Fruit fly (Drosophila melanogaster) whole organism, embryonic: ENCODE results near the gene CG9733.

ENCODE experiments used
- Ada2b ChIP-seq: fragments of 200-800 bp; sonication (Bioruptor generic); IDR thresholded peaks from 2 replicates; pipeline ENCODE4 v1.3.6; 2022; ENCODE audit warnings: missing biosample characterization, missing genetic modification characterization
- Blimp-1 ChIP-seq: fragments of 200-800 bp; sonication (Bioruptor generic); optimal IDR thresholded peaks from 3 replicates; lab custom pipeline; 2018; ENCODE audit warnings: missing biosample characterization, missing genetic modification characterization, mild to moderate bottlenecking, moderate library complexity, missing genetic modification reagents
- C15 ChIP-seq: fragments of 200-800 bp; sonication (Bioruptor generic); IDR thresholded peaks from 3 replicates; pipeline ENCODE4 v1.3.6; 2022; ENCODE audit warnings: missing biosample characterization, missing genetic modification characterization
- CG10321 ChIP-seq: fragments of 200-800 bp; sonication (Bioruptor generic); IDR thresholded peaks from 2 replicates; pipeline ENCODE4 v1.3.6; 2022; ENCODE audit warnings: missing biosample characterization, missing genetic modification characterization
- CG10565 ChIP-seq: fragments of 200-800 bp; sonication (Bioruptor generic); optimal IDR thresholded peaks from 3 replicates; lab custom pipeline; 2016; ENCODE audit warnings: missing biosample characterization, mild to moderate bottlenecking, missing genetic modification characterization
- CG13296 ChIP-seq: fragments of 200-800 bp; sonication (Bioruptor generic); optimal IDR thresholded peaks from 3 replicates; lab custom pipeline; 2018; ENCODE audit warnings: missing biosample characterization, mild to moderate bottlenecking, missing genetic modification characterization
- CG13894 ChIP-seq: fragments of 200-800 bp; sonication (Bioruptor generic); optimal IDR thresholded peaks from 3 replicates; lab custom pipeline; 2018; ENCODE audit warnings: missing biosample characterization, mild to moderate bottlenecking, missing genetic modification characterization, moderate library complexity
- CG14965 ChIP-seq: fragments of 200-800 bp; sonication (Bioruptor generic); optimal IDR thresholded peaks from 2 replicates; lab custom pipeline; 2016; ENCODE audit warnings: missing biosample characterization, missing genetic modification characterization, borderline replicate concordance
- CG16779 ChIP-seq: fragments of 200-800 bp; sonication (Bioruptor generic); IDR thresholded peaks from 2 replicates; pipeline ENCODE4 v1.3.6; 2022; ENCODE audit warnings: missing biosample characterization, missing genetic modification characterization
- CG16863 ChIP-seq: fragments of 200-800 bp; sonication (Bioruptor generic); optimal IDR thresholded peaks from 3 replicates; lab custom pipeline; 2016; ENCODE audit warnings: missing biosample characterization, missing genetic modification characterization
- CG17361 ChIP-seq: fragments of 200-800 bp; sonication (Bioruptor generic); IDR thresholded peaks from 3 replicates; pipeline ENCODE4 v1.3.6; 2022; ENCODE audit warnings: missing biosample characterization, missing genetic modification characterization
- CG1792 ChIP-seq: fragments of 200-800 bp; sonication (Bioruptor generic); optimal IDR thresholded peaks from 2 replicates; lab custom pipeline; 2016; ENCODE audit warnings: missing biosample characterization, missing genetic modification characterization
- CG18619 ChIP-seq: fragments of 200-800 bp; sonication (Bioruptor generic); optimal IDR thresholded peaks from 3 replicates; lab custom pipeline; 2017; ENCODE audit warnings: missing biosample characterization, mild to moderate bottlenecking, missing genetic modification characterization
- CG2678 ChIP-seq: fragments of 200-800 bp; sonication (Bioruptor generic); optimal IDR thresholded peaks from 3 replicates; lab custom pipeline; 2019; ENCODE audit warnings: missing biosample characterization, mild to moderate bottlenecking, missing genetic modification characterization, moderate library complexity
- CG6683 ChIP-seq: fragments of 200-800 bp; sonication (Bioruptor generic); optimal IDR thresholded peaks from 2 replicates; lab custom pipeline; 2017; ENCODE audit warnings: missing biosample characterization, mild to moderate bottlenecking, missing genetic modification characterization, missing genetic modification reagents
- CG7556 ChIP-seq: fragments of 200-800 bp; sonication (Bioruptor generic); optimal IDR thresholded peaks from 2 replicates; lab custom pipeline; 2017; ENCODE audit warnings: missing biosample characterization, mild to moderate bottlenecking, missing genetic modification characterization
- CG7987 ChIP-seq: fragments of 200-800 bp; sonication (Bioruptor generic); optimal IDR thresholded peaks from 2 replicates; lab custom pipeline; 2018; ENCODE audit warnings: missing biosample characterization, mild to moderate bottlenecking, missing genetic modification characterization, moderate library complexity
- CG8281 ChIP-seq: fragments of 200-800 bp; sonication (Bioruptor generic); optimal IDR thresholded peaks from 2 replicates; lab custom pipeline; 2018; ENCODE audit warnings: missing biosample characterization, mild to moderate bottlenecking, missing genetic modification characterization, moderate library complexity
- Doc2 ChIP-seq: fragments of 200-800 bp; sonication (Bioruptor generic); IDR thresholded peaks from 2 replicates; pipeline ENCODE4 v1.3.6; 2022; ENCODE audit warnings: missing biosample characterization, missing genetic modification characterization
- ERR ChIP-seq: fragments of 200-800 bp; sonication (Bioruptor generic); optimal IDR thresholded peaks from 2 replicates; lab custom pipeline; 2016; ENCODE audit warnings: missing biosample characterization, missing genetic modification characterization
- H2.0 ChIP-seq: fragments of 200-800 bp; sonication (Bioruptor generic); IDR thresholded peaks from 2 replicates; pipeline ENCODE4 v1.3.6; 2022; ENCODE audit warnings: missing biosample characterization, missing genetic modification characterization
- Lhr ChIP-seq: fragments of 200-800 bp; sonication (Bioruptor generic); optimal IDR thresholded peaks from 3 replicates; lab custom pipeline; 2017; ENCODE audit warnings: mild to moderate bottlenecking, missing biosample characterization, missing genetic modification reagents, missing genetic modification characterization
- Lim3 ChIP-seq: fragments of 200-800 bp; sonication (Bioruptor generic); IDR thresholded peaks from 2 replicates; pipeline ENCODE4 v1.3.6; 2022; ENCODE audit warnings: missing biosample characterization, missing genetic modification characterization
- NFAT ChIP-seq: fragments of 200-800 bp; sonication (Bioruptor generic); IDR thresholded peaks from 2 replicates; pipeline ENCODE4 v1.3.6; 2022; ENCODE audit warnings: missing biosample characterization, missing genetic modification characterization
- PHDP ChIP-seq: fragments of 200-800 bp; sonication (Bioruptor generic); optimal IDR thresholded peaks from 3 replicates; lab custom pipeline; 2018; ENCODE audit warnings: missing biosample characterization, mild to moderate bottlenecking, missing genetic modification characterization, moderate library complexity
- Scr ChIP-seq: fragments of 200-800 bp; sonication (Bioruptor generic); IDR thresholded peaks from 2 replicates; pipeline ENCODE4 v1.3.6; 2022; ENCODE audit warnings: missing biosample characterization, missing genetic modification characterization; ENCODE audit not compliant: partially characterized antibody
- Stat92E ChIP-seq, 3 experiments: fragments of >200 bp in 2 of 3; fragments of 200-800 bp in 1 of 3; sonication (Bioruptor generic) in 1 of 3; optimal IDR thresholded peaks; 2 replicates each; lab custom pipeline; 2017 to 2019; ENCODE audit warnings: missing biosample characterization in 3 of 3, missing genetic modification characterization in 3 of 3, mild to moderate bottlenecking in 1 of 3, moderate library complexity in 1 of 3
- ash1 ChIP-seq: fragments of 200-800 bp; sonication (Bioruptor generic); optimal IDR thresholded peaks from 2 replicates; lab custom pipeline; 2018; ENCODE audit warnings: missing biosample characterization, mild to moderate bottlenecking, missing genetic modification characterization
- ato ChIP-seq: fragments of 200-800 bp; sonication (Bioruptor generic); IDR thresholded peaks from 2 replicates; pipeline ENCODE4 v1.3.6; 2022; ENCODE audit warnings: missing biosample characterization, missing genetic modification characterization; ENCODE audit not compliant: partially characterized antibody
- bab2 ChIP-seq: fragments of 200-800 bp; sonication (Bioruptor generic); optimal IDR thresholded peaks from 2 replicates; lab custom pipeline; 2016; ENCODE audit warnings: missing biosample characterization, missing genetic modification characterization
- br ChIP-seq: fragments of >200 bp; optimal IDR thresholded peaks from 2 replicates; lab custom pipeline; 2017
- corto ChIP-seq: fragments of 200-800 bp; sonication (Bioruptor generic); optimal IDR thresholded peaks from 2 replicates; lab custom pipeline; 2016; ENCODE audit warnings: missing biosample characterization, mild to moderate bottlenecking, missing genetic modification characterization, moderate library complexity
- cwo ChIP-seq: fragments of 200-800 bp; sonication (Bioruptor generic); optimal IDR thresholded peaks from 3 replicates; lab custom pipeline; 2017; ENCODE audit warnings: missing biosample characterization, missing genetic modification characterization, mild to moderate bottlenecking, moderate library complexity, missing genetic modification reagents
- emc ChIP-seq: fragments of 200-800 bp; sonication (Bioruptor generic); optimal IDR thresholded peaks from 2 replicates; lab custom pipeline; 2016; ENCODE audit warnings: missing biosample characterization, missing genetic modification characterization
- exex ChIP-seq: fragments of 200-800 bp; sonication (Bioruptor generic); optimal IDR thresholded peaks from 4 replicates; lab custom pipeline; 2018; ENCODE audit warnings: missing biosample characterization, mild to moderate bottlenecking, missing genetic modification characterization, moderate library complexity
- h ChIP-seq: fragments of >200 bp; optimal IDR thresholded peaks from 2 replicates; lab custom pipeline; 2017
- org-1 ChIP-seq: fragments of 200-800 bp; sonication (Bioruptor generic); optimal IDR thresholded peaks from 2 replicates; lab custom pipeline; 2017; ENCODE audit warnings: missing biosample characterization, missing genetic modification characterization
- ro ChIP-seq: fragments of 200-800 bp; sonication (Bioruptor generic); IDR thresholded peaks from 2 replicates; pipeline ENCODE4 v1.3.6; 2022; ENCODE audit warnings: missing biosample characterization, missing genetic modification characterization
- run ChIP-seq: fragments of 200-800 bp; sonication (Bioruptor generic); optimal IDR thresholded peaks from 3 replicates; lab custom pipeline; 2018; ENCODE audit warnings: missing biosample characterization, mild to moderate bottlenecking, missing genetic modification characterization
- sc ChIP-seq, 3 experiments: fragments of >200 bp in 2 of 3; fragments of 200-800 bp in 1 of 3; sonication (Bioruptor generic) in 1 of 3; optimal IDR thresholded peaks; 2 replicates in 2 of 3; 3 replicates in 1 of 3; lab custom pipeline; 2017; ENCODE audit warnings: mild to moderate bottlenecking in 1 of 3, missing biosample characterization in 1 of 3, missing genetic modification characterization in 1 of 3, missing genetic modification reagents in 1 of 3
- schlank ChIP-seq: fragments of 200-800 bp; sonication (Bioruptor generic); optimal IDR thresholded peaks from 2 replicates; lab custom pipeline; 2018; ENCODE audit warnings: missing biosample characterization, mild to moderate bottlenecking, missing genetic modification characterization
- sna ChIP-seq: fragments of 200-800 bp; sonication (Bioruptor generic); IDR thresholded peaks from 2 replicates; pipeline ENCODE4 v1.3.6; 2022; ENCODE audit warnings: missing biosample characterization, missing genetic modification characterization; ENCODE audit not compliant: partially characterized antibody
- twi ChIP-seq: fragments of 200-800 bp; optimal IDR thresholded peaks from 2 replicates; lab custom pipeline; 2019; ENCODE audit warnings: missing biosample characterization, mild to moderate bottlenecking, missing genetic modification characterization, moderate library complexity
- unc-4 ChIP-seq: fragments of 200-800 bp; sonication (Bioruptor generic); IDR thresholded peaks from 2 replicates; pipeline ENCODE4 v1.3.6; 2022; ENCODE audit warnings: missing biosample characterization, missing genetic modification characterization; ENCODE audit not compliant: partially characterized antibody
- unpg ChIP-seq: fragments of 200-800 bp; sonication (Bioruptor generic); optimal IDR thresholded peaks from 3 replicates; lab custom pipeline; 2018; ENCODE audit warnings: missing biosample characterization, mild to moderate bottlenecking, missing genetic modification characterization, moderate library complexity
- yki ChIP-seq: fragments of >200 bp; optimal IDR thresholded peaks from 3 replicates; lab custom pipeline; 2018
- zen2 ChIP-seq: fragments of 200-800 bp; sonication (Bioruptor generic); IDR thresholded peaks from 3 replicates; pipeline ENCODE4 v1.3.6; 2022; ENCODE audit warnings: missing biosample characterization, missing genetic modification characterization; ENCODE audit not compliant: partially characterized antibody

CG9733 gene

DNA sequence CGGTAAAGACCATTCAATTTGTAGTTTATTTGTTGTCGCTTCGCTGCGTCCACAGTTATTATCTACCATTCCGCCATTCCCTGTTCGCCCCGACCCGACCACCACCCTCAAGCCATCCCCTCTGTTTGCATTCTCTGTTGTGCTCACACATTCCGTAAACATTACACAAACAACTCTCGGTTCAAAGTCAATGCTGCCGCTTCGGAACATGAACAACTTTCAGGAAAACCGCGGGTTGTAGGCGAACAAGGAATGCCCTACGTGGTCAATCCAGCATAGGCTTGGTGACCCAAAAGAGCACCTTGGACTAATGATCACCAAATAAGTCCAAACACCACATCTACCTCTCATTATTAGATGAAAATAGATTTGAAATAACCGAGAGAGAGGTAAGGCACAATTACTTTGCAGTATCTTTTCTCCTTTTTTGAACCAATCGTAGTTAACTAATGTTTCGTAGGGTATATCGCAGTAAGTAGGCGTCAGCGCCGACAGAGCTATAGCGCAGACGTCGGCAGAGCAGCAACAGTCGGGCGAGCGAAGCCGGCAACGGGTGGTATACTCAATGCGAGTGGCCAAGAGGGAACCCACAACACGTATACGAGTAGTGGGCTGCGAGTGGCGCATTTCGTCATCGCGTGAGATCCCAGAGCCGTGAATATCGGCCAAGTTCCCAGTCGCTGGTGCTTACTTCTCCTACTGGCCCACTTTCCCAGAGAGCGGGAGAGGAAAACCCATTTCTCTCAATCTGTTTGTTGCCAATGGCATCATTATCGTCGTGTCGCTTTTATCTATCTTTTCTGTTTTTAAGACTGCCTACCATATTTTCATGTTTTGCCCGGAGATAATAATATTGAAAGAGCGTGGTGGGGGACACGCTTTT lies 43.2 kb downstream of the CG9733 start (continued):
- TF ChIP-seq CG10321 (GFP tag; lab: Robert Waterston, UW): peak; percentile 53; the same call in 1 of the 2 replicates
- peak; percentile 83 for TF ChIP-seq NFAT
- no peak for TF ChIP-seq sc (optimal IDR thresholded peaks at IDR 0.05; lab: Kevin White, UChicago)
- TF ChIP-seq sc (GFP tag; optimal IDR thresholded peaks at IDR 0.05; lab: Kevin White, UChicago): peak; percentile 88
- 0 out of 2 replicates have a peak, but pooled peaks have one; percentile 24 for TF ChIP-seq Scr (GFP tag; lab: Robert Waterston, UW)
- TF ChIP-seq CG7987 (GFP tag; lab: Kevin White, UChicago): peak; percentile 88
- TF ChIP-seq Lim3 (GFP tag; lab: Robert Waterston, UW): peak; percentile 95
- peak; percentile 95 for TF ChIP-seq CG7556 (GFP tag; lab: Kevin White, UChicago)
- peak; percentile 96 for TF ChIP-seq CG17361 (GFP tag; lab: Robert Waterston, UW)
- TF ChIP-seq zen2 (GFP tag; lab: Robert Waterston, UW): no peak
- TF ChIP-seq CG10565: peak; percentile 93
- TF ChIP-seq Stat92E (GFP tag; optimal IDR thresholded peaks at IDR 0.05; lab: Kevin White, UChicago): peak in 1 of 3 experiments; percentile 86
- peak; percentile 67 for TF ChIP-seq Lhr (GFP tag; lab: Kevin White, UChicago)
- TF ChIP-seq ERR (GFP tag; lab: Kevin White, UChicago): peak; percentile 97
- TF ChIP-seq ash1 (GFP tag; lab: Kevin White, UChicago): peak; percentile 76
- TF ChIP-seq C15 (GFP tag; lab: Robert Waterston, UW): peak; percentile 90; the same call in 2 of the 3 replicates
- peak; percentile 95 for TF ChIP-seq CG16863 (GFP tag; lab: Kevin White, UChicago)
- peak; percentile 93 for TF ChIP-seq unpg (GFP tag; lab: Kevin White, UChicago)
- peak; percentile 91 for TF ChIP-seq PHDP (tag; lab: Kevin White, UChicago)
- TF ChIP-seq ato (GFP tag; lab: Robert Waterston, UW): no peak
- TF ChIP-seq org-1: peak; percentile 96
- TF ChIP-seq Doc2 (GFP tag; lab: Robert Waterston, UW): 0 out of 2 replicates have a peak, but pooled peaks have one; percentile 54
- TF ChIP-seq unc-4 (GFP tag; lab: Robert Waterston, UW): 0 out of 2 replicates have a peak, but pooled peaks have one; percentile 3
- peak; percentile 94 for TF ChIP-seq run (tag; lab: Kevin White, UChicago)
- no peak for TF ChIP-seq h
- TF ChIP-seq CG13296 (GFP tag; lab: Kevin White, UChicago): peak; percentile 94
- TF ChIP-seq Ada2b (GFP tag; lab: Robert Waterston, UW): peak; percentile 97
- peak; percentile 90 for TF ChIP-seq CG18619
- no peak for TF ChIP-seq yki (lab: Kevin White, UChicago)
- TF ChIP-seq CG14965 (GFP tag; lab: Kevin White, UChicago): peak; percentile 92
- peak; percentile 98 for TF ChIP-seq CG1792 (GFP tag; lab: Kevin White, UChicago)
- TF ChIP-seq exex (tag; lab: Kevin White, UChicago): peak; percentile 85
- TF ChIP-seq sna: 0 out of 2 replicates have a peak, but pooled peaks have one; percentile 23
- peak; percentile 93 for TF ChIP-seq CG6683 (GFP tag; lab: Kevin White, UChicago)
- peak; percentile 98 for TF ChIP-seq CG2678
- TF ChIP-seq emc (GFP tag; lab: Kevin White, UChicago): peak; percentile 97
- TF ChIP-seq ro (GFP tag; lab: Robert Waterston, UW): peak; percentile 85
- peak; percentile 90 for TF ChIP-seq CG16779
- TF ChIP-seq corto (GFP tag; lab: Kevin White, UChicago): no peak
- TF ChIP-seq CG13894: peak; percentile 85
- TF ChIP-seq br (lab: Kevin White, UChicago): no peak
- peak; percentile 86 for TF ChIP-seq CG8281 (tag; lab: Kevin White, UChicago)
- TF ChIP-seq cwo (GFP tag; lab: Kevin White, UChicago): peak; percentile 97
- TF ChIP-seq bab2 (GFP tag; lab: Kevin White, UChicago): peak; percentile 99
- TF ChIP-seq schlank (tag; lab: Kevin White, UChicago): peak; percentile 83
- peak; percentile 96 for TF ChIP-seq Blimp-1
- peak; percentile 85 for TF ChIP-seq H2.0 (GFP tag; lab: Robert Waterston, UW)
- peak; percentile 68 for TF ChIP-seq twi (tag; lab: Kevin White, UChicago)
